Worm (Caenorhabditis elegans): ENCODE measurements around the gene Y116A8A.2.

Gene Y116A8A.2

DNA sequence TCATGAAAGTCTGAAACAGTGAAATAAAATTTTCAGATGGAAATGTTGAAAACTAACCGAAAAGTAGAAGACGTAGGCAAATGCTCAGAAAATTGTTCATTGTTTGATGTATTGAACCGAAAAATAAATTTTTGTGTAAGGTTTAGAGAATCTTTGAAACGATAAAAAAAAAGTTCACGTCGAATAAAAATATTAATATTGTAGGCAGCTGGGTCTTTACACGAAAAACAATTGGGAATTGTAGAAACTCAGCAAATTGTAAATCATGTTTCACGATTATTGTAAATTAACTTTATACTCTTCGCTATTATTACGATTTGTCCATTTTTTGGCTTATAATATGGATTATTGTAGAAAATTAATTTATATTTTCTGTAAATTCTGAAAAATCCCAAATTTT, at the start of gene Y116A8A.2:
TSS of gene Y116A8A.2 (minus strand) at position 101 of the 400 bp plus-strand sequence.
- TF ChIP-seq unc-130 (GFP tag; optimal IDR thresholded peaks at IDR 0.05): no peak
- no peak for TF ChIP-seq attf-3 (GFP tag; conservative IDR thresholded peaks at IDR 0.05)

DNA sequence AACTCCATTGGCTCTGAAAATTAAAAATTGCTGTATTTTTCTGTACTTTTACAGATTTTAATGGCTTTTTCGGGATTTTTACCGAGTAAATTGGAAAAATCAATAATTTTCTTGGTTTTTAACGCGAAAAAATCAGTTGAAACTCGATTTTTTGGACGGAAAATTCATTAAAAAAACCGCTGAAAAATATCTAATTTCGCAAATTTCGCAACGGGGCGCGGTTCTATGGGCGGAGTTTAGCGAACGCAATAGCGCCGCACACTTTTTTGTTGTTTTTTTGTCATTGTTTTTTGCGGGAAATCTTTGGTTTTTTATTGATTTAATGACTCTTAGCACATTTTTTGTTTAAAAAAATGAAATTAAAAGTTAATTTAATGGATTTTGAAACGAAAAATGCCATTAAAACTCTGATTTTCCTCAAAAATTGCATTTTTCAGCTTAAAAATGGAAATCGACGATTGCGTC, 49.7 kb upstream of the Y116A8A.2 start, which contains the start of the genes mel-46 and lsy-13:
TSS of gene mel-46 (minus strand) at position 51 of the 465 bp plus-strand sequence.
TSS of gene lsy-13 (plus strand) at position 440 of the 465 bp plus-strand sequence.
- no peak for TF ChIP-seq B0261.1 (tag; optimal IDR thresholded peaks at IDR 0.05)
- TF ChIP-seq mel-28 (tag; optimal IDR thresholded peaks at IDR 0.05; ENCODE audit: borderline replicate concordance): no peak
- no peak for TF ChIP-seq ztf-26 (tag; optimal IDR thresholded peaks at IDR 0.05)
- TF ChIP-seq cebp-2 (GFP tag; IDR thresholded peaks at IDR 0.05): no peak
- no peak for TF ChIP-seq die-1 (tag; optimal IDR thresholded peaks at IDR 0.05)
- no peak for TF ChIP-seq let-607 (tag; optimal IDR thresholded peaks at IDR 0.05)
- TF ChIP-seq ama-1 (optimal IDR thresholded peaks at IDR 0.05): no peak
- no peak for TF ChIP-seq ama-1 (GFP tag; optimal IDR thresholded peaks at IDR 0.05)
- no peak for TF ChIP-seq tbx-9 (tag; optimal IDR thresholded peaks at IDR 0.05; ENCODE audit: borderline replicate concordance)
- no peak for TF ChIP-seq ceh-27 (GFP tag; optimal IDR thresholded peaks at IDR 0.05)
- no peak for TF ChIP-seq akir-1 (GFP tag; optimal IDR thresholded peaks at IDR 0.05)
- no peak for TF ChIP-seq ztf-25 (GFP tag; IDR thresholded peaks at IDR 0.05)
- peak; percentile 73; the same call in 1 of the 2 replicates for TF ChIP-seq madf-3 (GFP tag; IDR thresholded peaks at IDR 0.05)
- TF ChIP-seq mes-4 (tag; optimal IDR thresholded peaks at IDR 0.05): no peak
- TF ChIP-seq ets-4 (GFP tag; optimal IDR thresholded peaks at IDR 0.05): no peak
- TF ChIP-seq nfya-2 (GFP tag; IDR thresholded peaks at IDR 0.05): no peak
- no peak for TF ChIP-seq egrh-3 (GFP tag; IDR thresholded peaks at IDR 0.05)
- no peak for TF ChIP-seq F33H1.4 (GFP tag; IDR thresholded peaks at IDR 0.05)
- no peak for TF ChIP-seq sptf-2 (GFP tag; optimal IDR thresholded peaks at IDR 0.05)
- TF ChIP-seq somi-1 (GFP tag; optimal IDR thresholded peaks at IDR 0.05): no peak
- peak; percentile 38 for TF ChIP-seq lsl-1 (GFP tag; optimal IDR thresholded peaks at IDR 0.05)
- TF ChIP-seq chd-7 (tag; optimal IDR thresholded peaks at IDR 0.05): no peak
- no peak for TF ChIP-seq zfh-2 (GFP tag; conservative IDR thresholded peaks at IDR 0.05)
- no peak for TF ChIP-seq rec-8 (tag; optimal IDR thresholded peaks at IDR 0.05)
- no peak for TF ChIP-seq sdz-38 (tag; optimal IDR thresholded peaks at IDR 0.05)
- TF ChIP-seq snpc-3.4 (tag; optimal IDR thresholded peaks at IDR 0.05): peak; percentile 34
- no peak for TF ChIP-seq ztf-22 (GFP tag; optimal IDR thresholded peaks at IDR 0.05)
- TF ChIP-seq ztf-6 (GFP tag; IDR thresholded peaks at IDR 0.05): no peak
- no peak for TF ChIP-seq madf-8 (GFP tag; conservative IDR thresholded peaks at IDR 0.05)
- TF ChIP-seq ceh-91 (GFP tag; IDR thresholded peaks at IDR 0.05): no peak
- TF ChIP-seq nhr-90 (tag; optimal IDR thresholded peaks at IDR 0.05): no peak
- TF ChIP-seq Y53F4B.3 (GFP tag; IDR thresholded peaks at IDR 0.05): no peak
- TF ChIP-seq unc-130 (GFP tag; optimal IDR thresholded peaks at IDR 0.05): no peak
- no peak for TF ChIP-seq dpff-1 (tag; optimal IDR thresholded peaks at IDR 0.05)
- no peak for TF ChIP-seq C17E4.6 (GFP tag; IDR thresholded peaks at IDR 0.05)
- no peak for TF ChIP-seq lir-1 (GFP tag; conservative IDR thresholded peaks at IDR 0.05)
- TF ChIP-seq aptf-3 (GFP tag; IDR thresholded peaks at IDR 0.05): no peak
- no peak for TF ChIP-seq D2030.7 (GFP tag; IDR thresholded peaks at IDR 0.05)
- peak; percentile 33; the same call in 1 of the 2 replicates for TF ChIP-seq hmg-1.2 (GFP tag; IDR thresholded peaks at IDR 0.05)
- no peak for TF ChIP-seq ceh-40 (GFP tag; IDR thresholded peaks at IDR 0.05)
- no peak for TF ChIP-seq F49E8.2 (tag; optimal IDR thresholded peaks at IDR 0.05; ENCODE audit: insufficient read depth)
- TF ChIP-seq hlh-26 (GFP tag; conservative IDR thresholded peaks at IDR 0.05): no peak
- TF ChIP-seq F10E7.11 (tag; optimal IDR thresholded peaks at IDR 0.05): no peak
- peak; percentile 65 for TF ChIP-seq dox-1 (GFP tag; IDR thresholded peaks at IDR 0.05)
- no peak for TF ChIP-seq F55B11.4 (tag; optimal IDR thresholded peaks at IDR 0.05; ENCODE audit: borderline replicate concordance, insufficient read depth)
- TF ChIP-seq lsy-27 (tag; optimal IDR thresholded peaks at IDR 0.05; ENCODE audit: borderline replicate concordance, insufficient read depth): no peak

Measured in whole organism, young adult.